Worm (Caenorhabditis elegans) whole organism, L1 larva: ENCODE data around the gene fbxb-21.
"Not testable (repeated sequence)": the region's sequence is repeated elsewhere in the genome, so short reads cannot be mapped to it uniquely, and the experiment has no call there.

Experiments used
- C04F5.9 ChIP-seq: sonication (generic microtip); optimal IDR thresholded peaks from 2 replicates; lab custom pipeline; 2016; ENCODE audit warnings: missing genetic modification characterization, missing compliant biosample characterization
- C34B4.2 ChIP-seq: sonication (generic microtip); optimal IDR thresholded peaks from 2 replicates; lab custom pipeline; 2017; ENCODE audit warnings: mild to moderate bottlenecking, missing genetic modification characterization, missing compliant biosample characterization
- F16B12.6 ChIP-seq: fragments of 150-350 bp; optimal IDR thresholded peaks from 2 replicates; lab custom pipeline; 2014; ENCODE audit warnings: missing biosample characterization, missing genetic modification characterization
- Y116A8C.19 ChIP-seq: sonication (generic microtip); optimal IDR thresholded peaks from 2 replicates; lab custom pipeline; 2016; ENCODE audit warnings: missing compliant biosample characterization, missing genetic modification characterization, borderline replicate concordance
- alr-1 ChIP-seq: fragments of 200-800 bp; sonication (Bioruptor generic); optimal IDR thresholded peaks from 2 replicates; lab custom pipeline; 2018; ENCODE audit warnings: borderline replicate concordance, mild to moderate bottlenecking, missing genetic modification characterization, missing compliant biosample characterization
- ama-1 ChIP-seq: fragments of 150-350 bp; optimal IDR thresholded peaks from 2 replicates; lab custom pipeline; 2014
- ceh-63 ChIP-seq: fragments of 200-800 bp; sonication (Bioruptor generic); optimal IDR thresholded peaks from 2 replicates; lab custom pipeline; 2018; ENCODE audit warnings: mild to moderate bottlenecking, missing genetic modification characterization, missing compliant biosample characterization
- ceh-82 ChIP-seq, 3 experiments: fragments of 150-350 bp in 1 of 3; sonication (generic microtip) in 2 of 3; optimal IDR thresholded peaks; 2 replicates each; lab custom pipeline; 2014 to 2017; ENCODE audit warnings: missing biosample characterization in 3 of 3, missing genetic modification characterization in 3 of 3
- ceh-88 ChIP-seq: fragments of 200-800 bp; sonication (Bioruptor generic); IDR thresholded peaks from 2 replicates; pipeline ENCODE4 v1.3.6; 2022; ENCODE audit warnings: missing genetic modification characterization, missing compliant biosample characterization
- ceh-90 ChIP-seq: sonication (generic microtip); optimal IDR thresholded peaks from 2 replicates; lab custom pipeline; 2016; ENCODE audit warnings: missing genetic modification characterization, missing compliant biosample characterization
- ces-1 ChIP-seq: fragments of 150-350 bp; optimal IDR thresholded peaks from 2 replicates; lab custom pipeline; 2014; ENCODE audit warnings: missing biosample characterization, missing genetic modification reagents, missing genetic modification characterization
- dsc-1 ChIP-seq: sonication (generic microtip); optimal IDR thresholded peaks from 2 replicates; lab custom pipeline; 2016; ENCODE audit warnings: mild to moderate bottlenecking, missing genetic modification characterization, missing compliant biosample characterization
- egl-13 ChIP-seq: sonication (generic microtip); optimal IDR thresholded peaks from 2 replicates; lab custom pipeline; 2016; ENCODE audit warnings: missing genotype, missing genetic modification reagents, missing genetic modification characterization, missing compliant biosample characterization
- elt-2 ChIP-seq: sonication (generic microtip); optimal IDR thresholded peaks from 2 replicates; lab custom pipeline; 2016; ENCODE audit warnings: missing genetic modification characterization, mild to moderate bottlenecking, inconsistent platforms, missing compliant biosample characterization, missing genetic modification reagents
- elt-3 ChIP-seq, 6 experiments: fragments of 150-350 bp in 1 of 6; sonication (generic microtip); optimal IDR thresholded peaks; 2 replicates each; lab custom pipeline; 2017 to 2018; ENCODE audit warnings: missing biosample characterization in 6 of 6, missing genetic modification characterization in 6 of 6, inconsistent platforms in 1 of 6
- ets-5 ChIP-seq: fragments of 200-800 bp; sonication (Bioruptor generic); IDR thresholded peaks from 2 replicates; pipeline ENCODE4 v1.3.6; 2022; ENCODE audit warnings: missing genetic modification characterization, missing compliant biosample characterization
- fkh-8 ChIP-seq: sonication (generic microtip); optimal IDR thresholded peaks from 2 replicates; lab custom pipeline; 2016; ENCODE audit warnings: mild to moderate bottlenecking, missing genetic modification characterization, missing compliant biosample characterization
- irx-1 ChIP-seq: sonication (generic microtip); optimal IDR thresholded peaks from 2 replicates; lab custom pipeline; 2016; ENCODE audit warnings: missing genetic modification characterization, missing compliant biosample characterization
- isw-1 ChIP-seq: fragments of 200-800 bp; sonication (Bioruptor generic); IDR thresholded peaks from 2 replicates; pipeline ENCODE4 v1.3.6; 2022; ENCODE audit warnings: missing genetic modification characterization, missing compliant biosample characterization
- jun-1 ChIP-seq: fragments of 150-350 bp; optimal IDR thresholded peaks from 2 replicates; lab custom pipeline; 2014; ENCODE audit warnings: missing biosample characterization, missing genetic modification reagents, missing genetic modification characterization
- lin-35 ChIP-seq, 2 experiments: fragments of 150-350 bp; optimal IDR thresholded peaks; 2 replicates each; lab custom pipeline; 2014; ENCODE audit warnings: missing biosample characterization in 2 of 2, missing genetic modification characterization in 2 of 2, missing genetic modification reagents in 2 of 2
- mab-9 ChIP-seq: fragments of 200-800 bp; sonication (Bioruptor generic); IDR thresholded peaks from 2 replicates; pipeline ENCODE4 v1.3.6; 2022; ENCODE audit warnings: missing genetic modification reagents, missing genetic modification characterization, missing compliant biosample characterization
- mdl-1 ChIP-seq, 2 experiments: fragments of 150-350 bp; optimal IDR thresholded peaks; 2 replicates each; lab custom pipeline; 2014 to 2017; ENCODE audit warnings: missing biosample characterization in 2 of 2, missing genetic modification characterization in 2 of 2, inconsistent platforms in 1 of 2
- nhr-11 ChIP-seq: fragments of 150-350 bp; optimal IDR thresholded peaks from 2 replicates; lab custom pipeline; 2014; ENCODE audit warnings: missing biosample characterization, missing genetic modification characterization
- nhr-12 ChIP-seq: sonication (generic microtip); optimal IDR thresholded peaks from 2 replicates; lab custom pipeline; 2017; ENCODE audit warnings: missing biosample characterization, missing genetic modification characterization
- nhr-237 ChIP-seq: fragments of 150-350 bp; optimal IDR thresholded peaks from 2 replicates; lab custom pipeline; 2014; ENCODE audit warnings: missing biosample characterization, missing genetic modification characterization
- nhr-76 ChIP-seq: sonication (generic microtip); optimal IDR thresholded peaks from 2 replicates; lab custom pipeline; 2017; ENCODE audit warnings: missing biosample characterization, missing genetic modification characterization
- nhr-85 ChIP-seq: sonication (generic microtip); peaks from one replicate; lab custom pipeline; 2016; ENCODE audit warnings: missing genetic modification characterization, inconsistent platforms, missing compliant biosample characterization
- snpc-4 ChIP-seq: fragments of 150-350 bp; optimal IDR thresholded peaks from 2 replicates; lab custom pipeline; 2014; ENCODE audit warnings: missing biosample characterization, missing genetic modification characterization
- snu-23 ChIP-seq: sonication (generic microtip); optimal IDR thresholded peaks from 2 replicates; lab custom pipeline; 2016; ENCODE audit warnings: missing genetic modification characterization, missing compliant biosample characterization
- swsn-7 ChIP-seq: sonication (generic microtip); optimal IDR thresholded peaks from 2 replicates; lab custom pipeline; 2016; ENCODE audit warnings: missing genetic modification characterization, missing compliant biosample characterization
- tbx-2 ChIP-seq: sonication (generic microtip); optimal IDR thresholded peaks from 2 replicates; lab custom pipeline; 2016; ENCODE audit warnings: missing genetic modification characterization, missing compliant biosample characterization
- tlp-1 ChIP-seq: fragments of 150-350 bp; optimal IDR thresholded peaks from 2 replicates; lab custom pipeline; 2014; ENCODE audit warnings: missing biosample characterization, missing genetic modification characterization
- unc-62 ChIP-seq: fragments of 150-350 bp; optimal IDR thresholded peaks from 2 replicates; lab custom pipeline; 2014; ENCODE audit warnings: missing biosample characterization, missing genetic modification reagents, missing genetic modification characterization
- zip-4 ChIP-seq: fragments of 200-800 bp; sonication (Bioruptor generic); optimal IDR thresholded peaks from 2 replicates; lab custom pipeline; 2018; ENCODE audit warnings: mild to moderate bottlenecking, missing genetic modification characterization, moderate library complexity, missing compliant biosample characterization
- ztf-11 ChIP-seq, 2 experiments: sonication (generic microtip); optimal IDR thresholded peaks; 2 replicates each; lab custom pipeline; 2016 to 2017; ENCODE audit warnings: missing genetic modification characterization in 2 of 2, missing biosample characterization in 1 of 2, missing compliant biosample characterization in 1 of 2

The fbxb-21 gene

DNA sequence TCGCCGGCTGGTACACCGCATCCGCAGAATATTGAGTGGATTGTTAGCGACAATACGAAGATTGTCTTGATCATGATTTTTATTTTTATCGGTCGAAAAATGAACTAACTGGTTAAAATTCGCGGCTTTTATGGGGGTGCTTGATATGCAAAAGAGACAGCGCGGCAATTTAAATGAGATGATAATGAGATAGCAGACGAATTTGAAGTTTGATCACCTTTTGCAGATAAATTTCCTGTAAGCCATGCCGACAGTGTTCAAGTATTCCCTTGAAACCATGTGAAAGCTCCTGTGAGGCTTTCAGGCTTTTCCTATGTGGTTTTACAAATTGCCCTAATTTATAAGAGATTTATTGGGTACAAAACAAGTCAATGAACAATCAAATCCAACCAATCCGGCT lies 2.5 kb downstream of the fbxb-21 start, which contains the start of gene ZC204.17:
Gene ZC204.17 (minus strand): TSS at position 101 of the 400 bp plus-strand sequence.
- TF ChIP-seq mdl-1 (tag; optimal IDR thresholded peaks at IDR 0.05; lab: Kevin White, UChicago): no peak
- no peak for TF ChIP-seq tbx-2 (tag; lab: Kevin White, UChicago)
- no peak for TF ChIP-seq Y116A8C.19 (tag; lab: Kevin White, UChicago)
- TF ChIP-seq nhr-85 (tag; lab: Kevin White, UChicago): no peak
- TF ChIP-seq ceh-90 (tag; lab: Kevin White, UChicago): no peak
- no peak for TF ChIP-seq ceh-82 (tag; optimal IDR thresholded peaks at IDR 0.05; lab: Kevin White, UChicago)
- TF ChIP-seq elt-3 (tag; optimal IDR thresholded peaks at IDR 0.05; lab: Kevin White, UChicago): no peak
- TF ChIP-seq ztf-11 (tag; optimal IDR thresholded peaks at IDR 0.05; lab: Kevin White, UChicago): no peak
- no peak for TF ChIP-seq zip-4
- no peak for TF ChIP-seq ceh-63 (GFP tag; lab: Kevin White, UChicago)
- TF ChIP-seq irx-1 (tag; lab: Kevin White, UChicago): no peak
- TF ChIP-seq nhr-237: no peak
- no peak for TF ChIP-seq ama-1 (lab: Kevin White, UChicago)
- TF ChIP-seq nhr-76 (tag; lab: Kevin White, UChicago): no peak
- TF ChIP-seq dsc-1 (tag; lab: Kevin White, UChicago): no peak
- TF ChIP-seq ces-1: no peak
- TF ChIP-seq tlp-1 (tag; lab: Kevin White, UChicago): no peak

DNA sequence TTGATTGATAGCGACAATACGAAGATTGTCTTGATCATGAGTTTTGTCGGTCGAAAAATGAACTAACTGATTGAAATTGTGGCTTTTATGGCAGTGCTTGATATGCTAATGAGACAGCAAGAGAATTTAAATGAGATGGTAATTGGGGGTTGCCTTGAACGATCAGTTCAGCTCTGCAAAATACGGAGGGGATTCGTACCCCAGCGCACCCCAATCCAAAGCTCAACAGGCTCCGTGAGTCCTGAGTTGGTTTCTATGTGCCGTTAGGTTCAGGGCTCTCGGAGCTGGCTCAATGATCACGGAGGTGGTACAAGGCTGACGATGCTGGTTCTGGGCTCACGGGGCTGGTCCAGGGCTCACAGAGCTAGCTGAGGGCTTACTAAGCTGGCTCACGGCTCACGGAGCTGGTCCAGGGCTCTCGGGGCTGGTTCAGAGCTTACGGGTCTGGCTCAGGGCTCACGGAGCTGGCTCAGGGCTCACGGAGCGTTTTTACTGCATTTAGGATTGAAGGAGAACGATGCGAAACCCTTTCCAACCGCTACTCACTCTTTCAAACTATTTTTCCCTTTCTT lies 3.8 kb downstream of the fbxb-21 start, which contains the start of gene ZC204.6:
Gene ZC204.6 (minus strand): TSS at position 51 of the 572 bp plus-strand sequence.
- no peak for TF ChIP-seq C04F5.9 (tag; lab: Kevin White, UChicago)
- no peak for TF ChIP-seq swsn-7 (tag; lab: Kevin White, UChicago)
- TF ChIP-seq ama-1 (lab: Kevin White, UChicago): no peak
- TF ChIP-seq nhr-11 (tag; lab: Kevin White, UChicago): no peak
- TF ChIP-seq nhr-12 (tag; lab: Kevin White, UChicago): no peak
- no peak for TF ChIP-seq tlp-1 (tag; lab: Kevin White, UChicago)
- TF ChIP-seq F16B12.6 (tag; lab: Kevin White, UChicago): no peak
- no peak for TF ChIP-seq zip-4
- TF ChIP-seq egl-13 (tag; lab: Kevin White, UChicago): no peak
- no peak for TF ChIP-seq mab-9 (GFP tag; lab: Robert Waterston, UW)
- no peak for TF ChIP-seq ceh-63 (GFP tag; lab: Kevin White, UChicago)
- TF ChIP-seq elt-3 (tag; optimal IDR thresholded peaks at IDR 0.05; lab: Kevin White, UChicago): no peak
- TF ChIP-seq alr-1: no peak
- no peak for TF ChIP-seq ets-5 (GFP tag; lab: Robert Waterston, UW)
- no peak for TF ChIP-seq unc-62 (GFP tag; lab: Kevin White, UChicago)
- no peak for TF ChIP-seq lin-35 (GFP tag; optimal IDR thresholded peaks at IDR 0.05; lab: Kevin White, UChicago)

DNA sequence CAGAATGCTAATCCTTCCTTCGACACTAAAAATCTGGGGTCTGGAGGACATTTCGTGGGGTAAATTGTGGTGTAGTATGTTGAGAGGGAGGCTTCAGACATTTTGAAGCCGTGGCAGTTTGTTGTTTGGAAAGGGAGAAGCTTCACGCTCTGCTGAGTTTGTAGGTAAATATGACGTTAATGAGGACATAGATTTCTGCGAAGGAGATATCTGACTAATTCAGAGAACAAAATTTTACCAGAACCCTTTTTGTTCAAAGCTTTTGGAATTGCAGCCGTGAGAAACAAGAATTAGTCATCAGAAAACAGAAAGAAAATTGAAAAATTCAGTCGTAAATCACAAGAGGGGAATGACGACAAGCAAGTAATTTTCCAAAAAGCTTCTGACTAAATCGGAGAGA lies 8.2 kb downstream of the fbxb-21 start, which contains the start of gene srh-72:
Gene srh-72 (minus strand): TSS at position 101 of the 400 bp plus-strand sequence.
- TF ChIP-seq irx-1 (tag; lab: Kevin White, UChicago) (no peak), fkh-8 (tag; lab: Kevin White, UChicago) (peak; percentile 62), snu-23 (GFP tag; lab: Kevin White, UChicago) (no peak), isw-1 (no peak), snpc-4 (tag; lab: Kevin White, UChicago) (no peak), alr-1 (no peak)

DNA sequence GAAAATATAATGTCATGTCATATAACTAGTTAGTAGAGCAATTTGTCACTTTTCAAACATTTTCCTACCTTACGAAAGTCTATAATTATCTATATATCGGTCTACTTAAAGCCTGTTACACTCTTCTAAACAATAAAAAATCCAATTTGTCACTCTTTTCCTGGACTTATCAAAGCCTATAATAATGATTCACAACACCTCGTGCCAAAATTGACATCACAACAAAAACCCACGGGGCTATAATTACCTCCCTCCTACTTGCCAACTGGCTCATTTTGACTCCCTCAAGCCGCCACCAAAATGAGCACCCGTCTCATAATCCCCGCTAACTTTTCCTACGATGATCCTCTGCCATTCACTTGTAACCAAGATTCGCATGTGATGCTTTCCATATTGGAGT lies 12.3 kb downstream of the fbxb-21 start, which contains the start of gene srg-20:
Gene srg-20 (plus strand): TSS at position 301 of the 400 bp plus-strand sequence.
- not testable (repeated sequence) for TF ChIP-seq alr-1; nhr-11 (tag; lab: Kevin White, UChicago); ceh-88 (GFP tag; lab: Robert Waterston, UW)

DNA sequence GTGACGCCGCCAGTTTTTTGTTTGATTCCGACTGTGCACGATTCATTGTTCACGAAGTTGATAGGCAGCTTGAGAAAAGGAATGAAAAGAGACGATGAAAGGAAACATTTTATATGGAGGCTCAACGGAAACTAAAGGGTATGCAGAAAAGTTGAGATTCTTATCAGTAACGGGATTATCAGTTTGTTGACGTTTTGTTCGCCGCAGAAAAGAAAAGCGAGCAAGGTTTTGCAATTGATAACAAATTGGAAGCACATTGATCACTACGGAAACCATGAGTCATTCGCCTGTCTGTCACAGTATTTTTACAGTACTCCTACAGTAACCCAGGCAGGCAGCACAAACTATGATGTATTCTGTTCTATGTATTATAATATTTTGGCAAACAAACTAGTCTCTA lies 12.7 kb downstream of the fbxb-21 start:
- TF ChIP-seq jun-1 (tag; lab: Kevin White, UChicago) (peak; percentile 15), elt-2 (tag; lab: Kevin White, UChicago) (peak; percentile 90), C34B4.2 (tag; lab: Kevin White, UChicago) (no peak)
